Worm (Caenorhabditis elegans) whole organism, L4/young adult: Measurements from ENCODE around the gene Y73F8A.23.

ENCODE experiments used
- W03F9.2 ChIP-seq: fragments of 150-350 bp; optimal IDR thresholded peaks from 2 replicates; lab custom pipeline; 2014; ENCODE audit warnings: missing biosample characterization, missing genetic modification characterization
- dao-5 ChIP-seq: sonication (generic microtip); optimal IDR thresholded peaks from 2 replicates; lab custom pipeline; 2016; ENCODE audit warnings: missing genotype, missing genetic modification characterization, moderate library complexity, missing compliant biosample characterization
- him-1 ChIP-seq: sonication (generic microtip); optimal IDR thresholded peaks from 2 replicates; lab custom pipeline; 2016; ENCODE audit warnings: missing genotype, missing genetic modification reagents, missing genetic modification characterization, missing compliant biosample characterization

DNA sequence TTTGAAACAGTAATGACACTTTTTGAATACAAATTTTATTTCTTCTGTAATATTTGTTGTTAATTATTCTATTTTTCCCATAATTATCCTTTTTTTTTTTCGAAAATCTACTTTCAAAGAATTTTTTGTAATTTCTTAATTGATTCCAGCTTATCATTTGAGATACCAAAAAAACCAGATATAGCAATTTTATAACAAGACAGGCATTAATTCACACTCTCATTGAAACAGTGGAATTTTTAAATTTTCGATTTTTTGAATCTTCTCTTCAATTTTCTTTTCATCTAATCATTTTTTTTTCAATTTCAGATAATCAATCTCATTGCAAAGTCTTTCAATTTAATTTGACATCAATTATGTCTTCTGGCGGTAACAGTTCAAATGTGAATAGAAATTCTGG, 44.4 kb downstream of the Y73F8A.23 start, which contains the start of gene nhr-5:
- TF ChIP-seq W03F9.2 (tag; lab: Kevin White, UChicago) = no peak
- no peak for TF ChIP-seq him-1 (tag; lab: Kevin White, UChicago)
- TF ChIP-seq dao-5 = no peak
